Worm (Caenorhabditis elegans) whole organism, mixed stage, embryonic: ENCODE data around the gene lbp-9.

Source experiments
- nhr-28 ChIP-seq: fragments of 150-350 bp; optimal IDR thresholded peaks from 2 replicates; lab custom pipeline; 2014; ENCODE audit warnings: missing biosample characterization, missing genetic modification characterization
- snpc-4 ChIP-seq: fragments of 150-350 bp; optimal IDR thresholded peaks from 2 replicates; lab custom pipeline; 2014; ENCODE audit warnings: missing biosample characterization, missing genetic modification characterization

ce11 chrV:2097653-2098052 lies 29.4 kb downstream of the lbp-9 start, which contains the start of gene clec-208:
- TF ChIP-seq snpc-4 (no peak), nhr-28 (no peak)
